Worm (Caenorhabditis elegans): ENCODE data around the gene ZK370.4.

ZK370.4 gene

ce11 chrIII:8761040-8761654 lies 29.9 kb upstream of the ZK370.4 start, which contains the start of gene aak-1:
Gene aak-1 (minus strand): TSS chrIII:8761090.
- TF ChIP-seq hlh-8 (tag; optimal IDR thresholded peaks at IDR 0.05) = peak; percentile 14
- no peak for TF ChIP-seq ceh-9 (tag; optimal IDR thresholded peaks at IDR 0.05)
- no peak for TF ChIP-seq F13H6.1 (tag; optimal IDR thresholded peaks at IDR 0.05)
- no peak for TF ChIP-seq ceh-18 (tag; optimal IDR thresholded peaks at IDR 0.05)

ce11 chrIII:8754682-8755081 lies 23.5 kb upstream of the ZK370.4 start, which contains the start of gene tomm-70:
Gene tomm-70 (minus strand): TSS chrIII:8754750.
- peak; percentile 21 for TF ChIP-seq elt-2 (tag; optimal IDR thresholded peaks at IDR 0.05)
- no peak for TF ChIP-seq syd-9 (tag; optimal IDR thresholded peaks at IDR 0.05)

- TF ChIP-seq ceh-19 (GFP tag; optimal IDR thresholded peaks at IDR 0.05) (no peak), unc-55 (GFP tag; optimal IDR thresholded peaks at IDR 0.05) (no peak), T23F11.4 (GFP tag; optimal IDR thresholded peaks at IDR 0.05) (no peak)
Observed at ce11 chrIII:8750606-8751005, 19.4 kb upstream of the ZK370.4 start, which contains the start of gene ugtp-1. Gene ugtp-1 (minus strand): TSS chrIII:8750706.

ce11 chrIII:8749487-8749886 lies 18.3 kb upstream of the ZK370.4 start, which contains the start of gene sma-2:
Gene sma-2 (plus strand): TSS chrIII:8749680.
- TF ChIP-seq ceh-24 (tag; optimal IDR thresholded peaks at IDR 0.05) (no peak), dve-1 (tag; optimal IDR thresholded peaks at IDR 0.05) (peak; percentile 17), pqm-1 (tag; optimal IDR thresholded peaks at IDR 0.05) (peak; percentile 33), F13H6.1 (tag; optimal IDR thresholded peaks at IDR 0.05) (peak; percentile 26), ceh-18 (tag; optimal IDR thresholded peaks at IDR 0.05) (peak; percentile 6), tbx-2 (tag; optimal IDR thresholded peaks at IDR 0.05) (peak; percentile 4), fkh-6 (tag; optimal IDR thresholded peaks at IDR 0.05) (no peak)

ce11 chrIII:8748620-8749019 lies 17.4 kb upstream of the ZK370.4 start:
- TF ChIP-seq ceh-2 (tag; optimal IDR thresholded peaks at IDR 0.05) (no peak), elt-2 (tag; optimal IDR thresholded peaks at IDR 0.05) (peak; percentile 75), hlh-15 (tag; optimal IDR thresholded peaks at IDR 0.05) (no peak)

ce11 chrIII:8745214-8745613 lies 14.0 kb upstream of the ZK370.4 start:
- TF ChIP-seq sox-2 (GFP tag; IDR thresholded peaks at IDR 0.05) (no peak), Y22D7AL.16 (tag; optimal IDR thresholded peaks at IDR 0.05) (no peak), hlh-13 (GFP tag; optimal IDR thresholded peaks at IDR 0.05) (no peak), ttx-3 (tag; optimal IDR thresholded peaks at IDR 0.05) (no peak), ceh-6 (GFP tag; optimal IDR thresholded peaks at IDR 0.05) (no peak), ama-1 (optimal IDR thresholded peaks at IDR 0.05) (no peak), ceh-45 (GFP tag; IDR thresholded peaks at IDR 0.05) (no peak), ceh-14 (tag; optimal IDR thresholded peaks at IDR 0.05) (no peak), ceh-48 (tag; optimal IDR thresholded peaks at IDR 0.05) (no peak), ceh-24 (tag; optimal IDR thresholded peaks at IDR 0.05) (no peak), ceh-30 (tag; optimal IDR thresholded peaks at IDR 0.05) (no peak)

ce11 chrIII:8744765-8745164 lies 13.6 kb upstream of the ZK370.4 start:
- TF ChIP-seq ztf-16 (tag; optimal IDR thresholded peaks at IDR 0.05) = no peak
- no peak for TF ChIP-seq T23F11.4 (GFP tag; optimal IDR thresholded peaks at IDR 0.05)
- TF ChIP-seq hlh-15 (tag; optimal IDR thresholded peaks at IDR 0.05) = no peak
- no peak for TF ChIP-seq ceh-22 (tag; optimal IDR thresholded peaks at IDR 0.05)
- TF ChIP-seq dve-1 (tag; optimal IDR thresholded peaks at IDR 0.05) = no peak
- TF ChIP-seq hlh-13 (GFP tag; optimal IDR thresholded peaks at IDR 0.05) = no peak
- TF ChIP-seq che-1 (tag; optimal IDR thresholded peaks at IDR 0.05) = no peak
- no peak for TF ChIP-seq rnt-1 (tag; optimal IDR thresholded peaks at IDR 0.05)
- TF ChIP-seq zip-5 (tag; optimal IDR thresholded peaks at IDR 0.05) = no peak
- TF ChIP-seq ceh-24 (tag; optimal IDR thresholded peaks at IDR 0.05) = no peak
- no peak for TF ChIP-seq C38D4.7 (GFP tag; optimal IDR thresholded peaks at IDR 0.05)
- TF ChIP-seq lin-11 (tag; optimal IDR thresholded peaks at IDR 0.05) = no peak

All from whole organism, late embryonic.